Worm (Caenorhabditis elegans) whole organism, young adult: ENCODE measurements around the gene Y39G8B.10.

Experiments used
- F39B2.1 ChIP-seq: fragments of 200-800 bp; sonication (Bioruptor generic); IDR thresholded peaks from 2 replicates; pipeline ENCODE4 v1.3.6; 2022; ENCODE audit warnings: missing genetic modification reagents, missing genetic modification characterization, missing compliant biosample characterization
- F57C9.4 ChIP-seq: sonication (generic microtip); optimal IDR thresholded peaks from 2 replicates; lab custom pipeline; 2017; ENCODE audit warnings: mild to moderate bottlenecking, missing genetic modification characterization, missing compliant biosample characterization
- ZK185.1 ChIP-seq: sonication (generic microtip); optimal IDR thresholded peaks from 2 replicates; lab custom pipeline; 2016; ENCODE audit warnings: mild to moderate bottlenecking, missing genetic modification characterization, missing compliant biosample characterization; ENCODE audit not compliant: poor library complexity, severe bottlenecking
- ceh-27 ChIP-seq: fragments of 200-800 bp; sonication (Bioruptor generic); optimal IDR thresholded peaks from 2 replicates; lab custom pipeline; 2018; ENCODE audit warnings: mild to moderate bottlenecking, missing genetic modification characterization, moderate library complexity, missing compliant biosample characterization
- ceh-58 ChIP-seq: fragments of 200-800 bp; sonication (Bioruptor generic); IDR thresholded peaks from 2 replicates; pipeline ENCODE4 v1.3.6; 2022; ENCODE audit warnings: missing genetic modification characterization, missing compliant biosample characterization
- dox-1 ChIP-seq: fragments of 200-800 bp; sonication (Bioruptor generic); IDR thresholded peaks from 2 replicates; pipeline ENCODE4 v1.3.6; 2022; ENCODE audit warnings: missing genetic modification reagents, missing genetic modification characterization, missing compliant biosample characterization
- let-607 ChIP-seq, 2 experiments: fragments of 200-800 bp in 1 of 2; sonication (Bioruptor generic) in 1 of 2; sonication (generic microtip) in 1 of 2; optimal IDR thresholded peaks; 2 replicates each; lab custom pipeline; 2016 to 2018; ENCODE audit warnings: mild to moderate bottlenecking in 2 of 2, missing compliant biosample characterization in 2 of 2, missing genetic modification characterization in 2 of 2, moderate library complexity in 2 of 2, missing genotype in 1 of 2
- lin-54 ChIP-seq: fragments of 200-800 bp; sonication (Bioruptor generic); optimal IDR thresholded peaks from 2 replicates; lab custom pipeline; 2018; ENCODE audit warnings: mild to moderate bottlenecking, missing genetic modification characterization, missing compliant biosample characterization
- nfya-1 ChIP-seq: sonication (generic microtip); optimal IDR thresholded peaks from 2 replicates; lab custom pipeline; 2017; ENCODE audit warnings: antibody characterized with exemption, missing compliant biosample characterization, missing genetic modification characterization, borderline replicate concordance; ENCODE audit not compliant: insufficient read depth
- unc-130 ChIP-seq: sonication (generic microtip); optimal IDR thresholded peaks from 2 replicates; lab custom pipeline; 2016; ENCODE audit warnings: missing genetic modification reagents, missing genetic modification characterization, missing compliant biosample characterization
- ztf-26 ChIP-seq: sonication (generic microtip); optimal IDR thresholded peaks from 2 replicates; lab custom pipeline; 2017; ENCODE audit warnings: missing genetic modification characterization, missing compliant biosample characterization

- no peak for TF ChIP-seq dox-1
- no peak for TF ChIP-seq let-607 (tag; optimal IDR thresholded peaks at IDR 0.05; lab: Kevin White, UChicago)
- no peak for TF ChIP-seq ceh-58 (GFP tag; lab: Robert Waterston, UW)
- no peak for TF ChIP-seq nfya-1 (tag; lab: Kevin White, UChicago)
- no peak for TF ChIP-seq ceh-27 (GFP tag; lab: Kevin White, UChicago)
- TF ChIP-seq unc-130 (GFP tag; lab: Kevin White, UChicago) = no peak
- no peak for TF ChIP-seq F39B2.1 (GFP tag; lab: Robert Waterston, UW)
- TF ChIP-seq F57C9.4 (tag; lab: Kevin White, UChicago) = no peak
- TF ChIP-seq ztf-26 (tag; lab: Kevin White, UChicago) = no peak
- no peak for TF ChIP-seq lin-54
- TF ChIP-seq ZK185.1 (tag; lab: Kevin White, UChicago) = no peak
These were observed 668 bp downstream of the Y39G8B.10 start for ce11 chrII:13982247-13982646.
